Worm (Caenorhabditis elegans): Measurements from ENCODE around the gene C08G5.7.

DNA sequence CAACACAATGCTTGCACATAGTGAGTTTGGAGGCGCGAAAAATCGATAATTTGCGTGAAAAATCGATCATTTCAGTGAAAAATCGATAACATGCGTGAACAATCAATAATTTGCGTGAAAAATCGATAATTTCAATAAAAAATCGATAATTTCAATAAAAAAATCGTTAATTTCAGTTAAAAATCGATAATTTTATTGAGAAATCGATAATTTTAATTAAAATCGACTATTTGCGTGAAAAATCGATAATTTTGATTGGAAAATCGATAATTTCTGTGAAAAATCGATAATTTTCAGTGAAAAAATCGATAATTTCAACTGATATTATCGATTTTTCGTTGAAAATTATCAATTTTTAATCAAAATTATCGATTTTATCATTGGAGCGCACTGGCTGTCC lies 41.1 kb downstream of the C08G5.7 start:
- TF ChIP-seq nhr-237 (tag; optimal IDR thresholded peaks at IDR 0.05), result no peak
- TF ChIP-seq snpc-4 (tag; optimal IDR thresholded peaks at IDR 0.05), result no peak
- TF ChIP-seq mab-5 (tag; optimal IDR thresholded peaks at IDR 0.05), result no peak
- TF ChIP-seq ztf-11 (tag; optimal IDR thresholded peaks at IDR 0.05), result no peak
